Fruit fly (Drosophila melanogaster) whole organism, pupa: Measurements from ENCODE around the gene CG14926.

Source experiments
- CG10348 ChIP-seq: fragments of 200-800 bp; sonication (Bioruptor generic); IDR thresholded peaks from 2 replicates; pipeline ENCODE4 v1.3.6; 2022; ENCODE audit warnings: missing biosample characterization, missing genetic modification characterization
- CG13204 ChIP-seq: fragments of 200-800 bp; sonication (Bioruptor generic); optimal IDR thresholded peaks from 2 replicates; lab custom pipeline; 2018; ENCODE audit warnings: missing biosample characterization, mild to moderate bottlenecking, missing genetic modification characterization, moderate library complexity
- CG15710 ChIP-seq: fragments of 200-800 bp; sonication (Bioruptor generic); optimal IDR thresholded peaks from 2 replicates; lab custom pipeline; 2018; ENCODE audit warnings: missing biosample characterization, mild to moderate bottlenecking, missing genetic modification characterization, moderate library complexity
- CG34367 ChIP-seq: fragments of 200-800 bp; sonication (Bioruptor generic); optimal IDR thresholded peaks from 2 replicates; lab custom pipeline; 2018; ENCODE audit warnings: missing biosample characterization, mild to moderate bottlenecking, missing genetic modification characterization
- CG8301 ChIP-seq: fragments of 200-800 bp; sonication (Bioruptor generic); optimal IDR thresholded peaks from 2 replicates; lab custom pipeline; 2018; ENCODE audit warnings: missing biosample characterization, mild to moderate bottlenecking, missing genetic modification characterization
- EcR ChIP-seq: fragments of 200-800 bp; sonication (Bioruptor generic); optimal IDR thresholded peaks from 3 replicates; lab custom pipeline; 2019; ENCODE audit warnings: missing biosample characterization, missing genetic modification characterization, mild to moderate bottlenecking, moderate library complexity, missing genetic modification reagents
- fd96Ca ChIP-seq: fragments of 200-800 bp; sonication (Bioruptor generic); IDR thresholded peaks from 3 replicates; pipeline ENCODE4 v1.3.6; 2022; ENCODE audit warnings: missing biosample characterization, missing genetic modification characterization
- rn ChIP-seq: fragments of 200-800 bp; sonication (Bioruptor generic); IDR thresholded peaks from 2 replicates; pipeline ENCODE4 v1.3.6; 2022; ENCODE audit warnings: missing biosample characterization, missing genetic modification characterization

DNA sequence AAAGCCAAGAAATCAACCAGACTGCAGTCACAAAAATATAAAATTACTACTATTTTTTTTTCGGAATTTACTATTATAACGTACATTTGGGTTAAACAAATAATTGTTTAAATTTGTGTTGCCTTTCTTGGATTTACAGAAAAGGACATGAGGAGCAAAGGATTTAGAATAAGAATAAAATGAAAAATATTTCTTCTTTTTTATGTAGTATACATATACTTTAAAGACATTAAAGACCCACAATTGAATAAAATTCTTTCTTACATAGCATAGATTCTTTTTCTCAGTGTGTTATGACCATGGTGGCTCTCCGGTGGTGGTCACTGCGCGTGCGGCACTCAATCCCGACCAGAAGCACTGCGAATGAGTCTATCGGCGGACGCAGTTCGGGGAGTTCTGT, 23.9 kb downstream of the CG14926 start:
- no peak for TF ChIP-seq fd96Ca (GFP tag; lab: Robert Waterston, UW)
- no peak for TF ChIP-seq EcR (GFP tag; lab: Kevin White, UChicago)
- no peak for TF ChIP-seq CG13204
- TF ChIP-seq rn (GFP tag; lab: Robert Waterston, UW) = no peak
- TF ChIP-seq CG8301 (tag; lab: Kevin White, UChicago) = peak; percentile 11
- peak; percentile 7 for TF ChIP-seq CG15710 (tag; lab: Kevin White, UChicago)
- TF ChIP-seq CG10348 (GFP tag; lab: Robert Waterston, UW) = no peak
- no peak for TF ChIP-seq CG34367
